Worm (Caenorhabditis elegans) whole organism, midembryonic: ENCODE results near the gene gtf-2H5.

Source experiments
- T22C8.4 ChIP-seq: fragments of 200-800 bp; sonication (Bioruptor generic); IDR thresholded peaks from 2 replicates; pipeline ENCODE4 v1.3.6; 2022; ENCODE audit warnings: missing genetic modification characterization, missing compliant biosample characterization
- cog-1 ChIP-seq: sonication (generic microtip); optimal IDR thresholded peaks from 2 replicates; lab custom pipeline; 2016; ENCODE audit warnings: missing genetic modification characterization, missing compliant biosample characterization
- flt-1 ChIP-seq: fragments of 200-800 bp; sonication (Bioruptor generic); IDR thresholded peaks from 2 replicates; pipeline ENCODE4 v1.3.6; 2022; ENCODE audit warnings: missing genetic modification characterization, missing compliant biosample characterization
- klf-2 ChIP-seq: fragments of 200-800 bp; sonication (Bioruptor generic); conservative IDR thresholded peaks from 2 replicates; pipeline ENCODE4 v1.3.6; 2022; ENCODE audit warnings: missing genetic modification reagents, missing genetic modification characterization, missing compliant biosample characterization
- med-1 ChIP-seq: sonication (generic microtip); optimal IDR thresholded peaks from 2 replicates; lab custom pipeline; 2017; ENCODE audit warnings: missing genetic modification characterization, mild to moderate bottlenecking, missing compliant biosample characterization, antibody characterized with exemption, missing genetic modification reagents; ENCODE audit not compliant: insufficient read depth
- ref-1 ChIP-seq: fragments of 200-800 bp; sonication (Bioruptor generic); conservative IDR thresholded peaks from 2 replicates; pipeline ENCODE4 v1.3.6; 2022; ENCODE audit warnings: missing genetic modification reagents, missing genetic modification characterization, missing compliant biosample characterization
- tab-1 ChIP-seq: fragments of 200-800 bp; sonication (Bioruptor generic); IDR thresholded peaks from 2 replicates; pipeline ENCODE4 v1.3.6; 2022; ENCODE audit warnings: missing genetic modification characterization, missing compliant biosample characterization
- ztf-23 ChIP-seq: fragments of 200-800 bp; sonication (Bioruptor generic); IDR thresholded peaks from 2 replicates; pipeline ENCODE4 v1.3.6; 2022; ENCODE audit warnings: missing genetic modification reagents, missing genetic modification characterization, missing compliant biosample characterization
- ztf-29 ChIP-seq: fragments of 200-800 bp; sonication (Bioruptor generic); IDR thresholded peaks from 2 replicates; pipeline ENCODE4 v1.3.6; 2022; ENCODE audit warnings: missing genetic modification reagents, missing genetic modification characterization, missing compliant biosample characterization

The gtf-2H5 gene

DNA sequence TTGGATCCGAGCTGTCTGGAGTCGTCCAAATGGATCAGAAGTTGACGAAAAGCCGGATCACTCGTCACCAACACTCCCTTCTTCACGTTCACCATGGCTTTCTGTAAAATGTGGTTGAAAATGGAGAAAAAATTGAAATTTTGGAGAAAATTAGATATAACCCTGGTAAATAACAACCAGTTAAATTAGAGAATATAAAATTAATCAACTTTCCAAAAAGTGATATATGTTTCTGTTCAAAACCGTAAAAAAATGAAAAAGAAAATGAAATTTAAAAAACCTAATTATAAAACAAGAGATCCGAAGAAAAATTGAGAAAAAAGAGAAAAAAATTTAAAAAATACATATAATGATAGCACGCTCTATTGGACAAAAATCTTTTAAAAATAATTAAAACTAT lies at the start of gene gtf-2H5:
Gene gtf-2H5 (minus strand): TSS at position 101 of the 400 bp plus-strand sequence.
- no peak for TF ChIP-seq ztf-23 (GFP tag; lab: Robert Waterston, UW)
- no peak for TF ChIP-seq T22C8.4 (GFP tag; lab: Robert Waterston, UW)
- TF ChIP-seq ref-1 (GFP tag; lab: Robert Waterston, UW), result no peak
- no peak for TF ChIP-seq ztf-29
- no peak for TF ChIP-seq klf-2 (GFP tag; lab: Robert Waterston, UW)
- TF ChIP-seq flt-1 (GFP tag; lab: Robert Waterston, UW), result no peak
- TF ChIP-seq tab-1, result no peak
- TF ChIP-seq cog-1 (tag; lab: Kevin White, UChicago), result no peak
- no peak for TF ChIP-seq med-1 (GFP tag; lab: Kevin White, UChicago)

DNA sequence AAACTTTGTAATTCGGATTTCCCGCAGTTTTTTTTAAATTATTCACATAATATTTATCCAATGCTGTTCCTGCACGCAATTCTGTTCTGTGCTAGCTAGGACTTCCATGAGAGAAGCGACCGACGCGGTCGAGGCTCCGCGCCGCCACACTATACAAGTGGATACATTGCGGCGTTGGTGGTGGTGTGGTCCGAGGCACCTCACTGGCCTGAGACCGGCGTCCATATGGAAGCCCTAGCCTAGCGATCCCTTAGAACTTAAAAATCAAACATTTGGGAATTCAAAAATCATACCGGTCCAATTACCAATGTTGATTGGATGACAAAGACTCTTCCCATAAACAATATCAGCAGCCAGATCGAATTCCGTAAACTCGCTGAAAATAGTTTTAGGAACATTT lies 48.7 kb upstream of the gtf-2H5 start:
- TF ChIP-seq ztf-29 (no peak), T22C8.4 (GFP tag; lab: Robert Waterston, UW) (no peak), med-1 (GFP tag; lab: Kevin White, UChicago) (no peak), klf-2 (GFP tag; lab: Robert Waterston, UW) (no peak), cog-1 (tag; lab: Kevin White, UChicago) (no peak), flt-1 (GFP tag; lab: Robert Waterston, UW) (no peak), ztf-23 (GFP tag; lab: Robert Waterston, UW) (no peak), ref-1 (GFP tag; lab: Robert Waterston, UW) (no peak), tab-1 (no peak)

ce11 chrIII:623754-624153 lies 46.4 kb upstream of the gtf-2H5 start:
- TF ChIP-seq tab-1, result no peak
- TF ChIP-seq flt-1 (GFP tag; lab: Robert Waterston, UW), result peak; percentile 65; the same call in 1 of the 2 replicates
- no peak for TF ChIP-seq med-1 (GFP tag; lab: Kevin White, UChicago)
- no peak for TF ChIP-seq klf-2 (GFP tag; lab: Robert Waterston, UW)
- TF ChIP-seq ztf-23 (GFP tag; lab: Robert Waterston, UW), result peak; percentile 45; the same call in 1 of the 2 replicates
- TF ChIP-seq cog-1 (tag; lab: Kevin White, UChicago), result peak; percentile 91
- no peak for TF ChIP-seq ref-1 (GFP tag; lab: Robert Waterston, UW)
- no peak for TF ChIP-seq ztf-29
- no peak for TF ChIP-seq T22C8.4 (GFP tag; lab: Robert Waterston, UW)

DNA sequence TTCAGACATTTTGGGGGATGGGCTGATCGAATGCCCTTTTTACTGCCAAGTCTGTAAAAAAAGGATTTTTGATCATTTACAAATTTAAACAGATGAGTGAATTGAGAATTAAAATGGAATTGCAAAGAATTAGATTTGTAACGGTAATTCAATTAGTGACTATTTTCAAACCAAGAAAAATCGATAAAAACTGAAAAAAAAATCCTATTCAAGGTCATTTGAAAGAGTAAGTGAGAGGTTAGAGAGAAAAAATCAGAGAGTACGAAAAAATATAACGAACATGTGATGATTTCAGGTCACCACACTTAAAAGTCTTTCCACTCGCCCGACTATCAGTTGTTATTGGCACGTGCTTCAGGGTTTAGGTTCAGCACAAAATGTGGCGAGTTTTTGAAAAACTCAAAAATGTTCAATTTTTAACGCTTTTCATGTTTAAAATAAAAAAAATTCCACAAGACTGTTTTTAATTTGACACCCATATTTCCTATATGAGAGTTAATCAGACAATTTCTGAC lies 42.9 kb upstream of the gtf-2H5 start, which contains the start of gene T19C3.4:
Gene T19C3.4 (minus strand): TSS at position 51 of the 515 bp plus-strand sequence.
- TF ChIP-seq cog-1 (tag; lab: Kevin White, UChicago), result no peak
- no peak for TF ChIP-seq tab-1
- no peak for TF ChIP-seq flt-1 (GFP tag; lab: Robert Waterston, UW)
- TF ChIP-seq med-1 (GFP tag; lab: Kevin White, UChicago), result no peak
- no peak for TF ChIP-seq ztf-29
- no peak for TF ChIP-seq klf-2 (GFP tag; lab: Robert Waterston, UW)
- TF ChIP-seq ref-1 (GFP tag; lab: Robert Waterston, UW), result no peak
- TF ChIP-seq T22C8.4 (GFP tag; lab: Robert Waterston, UW), result no peak
- TF ChIP-seq ztf-23 (GFP tag; lab: Robert Waterston, UW), result no peak

ce11 chrIII:617467-617866 lies 40.1 kb upstream of the gtf-2H5 start, which contains the start of gene T19C3.2:
TSS of gene T19C3.2 (minus strand) at chrIII:617567.
- no peak for TF ChIP-seq ztf-23 (GFP tag; lab: Robert Waterston, UW)
- TF ChIP-seq klf-2 (GFP tag; lab: Robert Waterston, UW), result no peak
- TF ChIP-seq tab-1, result no peak
- TF ChIP-seq ztf-29, result no peak
- TF ChIP-seq cog-1 (tag; lab: Kevin White, UChicago), result no peak
- no peak for TF ChIP-seq med-1 (GFP tag; lab: Kevin White, UChicago)
- no peak for TF ChIP-seq ref-1 (GFP tag; lab: Robert Waterston, UW)
- TF ChIP-seq T22C8.4 (GFP tag; lab: Robert Waterston, UW), result no peak
- no peak for TF ChIP-seq flt-1 (GFP tag; lab: Robert Waterston, UW)

ce11 chrIII:614447-614846 lies 37.1 kb upstream of the gtf-2H5 start, which contains the start of gene T19C3.3:
TSS of gene T19C3.3 (minus strand) at chrIII:614547.
- no peak for TF ChIP-seq tab-1
- no peak for TF ChIP-seq cog-1 (tag; lab: Kevin White, UChicago)
- TF ChIP-seq T22C8.4 (GFP tag; lab: Robert Waterston, UW), result no peak
- TF ChIP-seq ztf-23 (GFP tag; lab: Robert Waterston, UW), result no peak
- no peak for TF ChIP-seq med-1 (GFP tag; lab: Kevin White, UChicago)
- TF ChIP-seq ref-1 (GFP tag; lab: Robert Waterston, UW), result no peak
- TF ChIP-seq flt-1 (GFP tag; lab: Robert Waterston, UW), result no peak
- TF ChIP-seq ztf-29, result no peak
- no peak for TF ChIP-seq klf-2 (GFP tag; lab: Robert Waterston, UW)

DNA sequence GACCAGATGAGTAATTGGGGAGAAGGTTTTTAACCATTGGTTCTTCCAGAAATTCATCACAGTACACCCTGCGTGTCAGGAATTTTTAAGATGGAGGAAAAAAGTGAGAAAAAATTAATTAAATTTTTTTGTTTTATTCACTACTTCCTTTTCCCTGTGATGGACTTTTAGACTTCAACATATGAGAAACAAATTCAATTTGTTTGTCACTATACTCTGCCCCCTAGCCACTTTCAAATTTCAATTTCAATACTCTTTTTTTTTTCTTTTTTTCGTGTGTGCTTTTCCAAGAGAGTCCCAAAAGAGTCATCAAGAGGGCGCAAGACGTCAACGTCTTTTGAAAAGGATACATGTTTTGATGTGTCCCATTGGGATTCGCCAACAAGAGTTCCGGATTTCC lies 35.4 kb upstream of the gtf-2H5 start:
- TF ChIP-seq klf-2 (GFP tag; lab: Robert Waterston, UW), result no peak
- no peak for TF ChIP-seq flt-1 (GFP tag; lab: Robert Waterston, UW)
- TF ChIP-seq ztf-23 (GFP tag; lab: Robert Waterston, UW), result no peak
- TF ChIP-seq ref-1 (GFP tag; lab: Robert Waterston, UW), result no peak
- no peak for TF ChIP-seq cog-1 (tag; lab: Kevin White, UChicago)
- no peak for TF ChIP-seq T22C8.4 (GFP tag; lab: Robert Waterston, UW)
- no peak for TF ChIP-seq ztf-29
- no peak for TF ChIP-seq tab-1
- no peak for TF ChIP-seq med-1 (GFP tag; lab: Kevin White, UChicago)

- no peak for TF ChIP-seq cog-1 (tag; lab: Kevin White, UChicago)
- TF ChIP-seq tab-1, result no peak
- TF ChIP-seq T22C8.4 (GFP tag; lab: Robert Waterston, UW), result no peak
Measured at ce11 chrIII:611900-612299, 34.5 kb upstream of the gtf-2H5 start.

- TF ChIP-seq ref-1 (GFP tag; lab: Robert Waterston, UW), result no peak
- no peak for TF ChIP-seq tab-1
- TF ChIP-seq ztf-29, result no peak
- no peak for TF ChIP-seq flt-1 (GFP tag; lab: Robert Waterston, UW)
Measured at ce11 chrIII:609549-609948, 32.2 kb upstream of the gtf-2H5 start, which contains the start of gene best-17. TSS of gene best-17 (minus strand) at chrIII:609649.
